Fruit fly (Drosophila melanogaster): ENCODE results near the gene btn.

Gene btn

dm6 chr3R:22596450-22596849, 10.0 kb upstream of the btn start (continued):
- TF ChIP-seq Jarid2 (GFP tag; optimal IDR thresholded peaks at IDR 0.05) (peak; percentile 18), her (GFP tag; optimal IDR thresholded peaks at IDR 0.05) (peak; percentile 29), jumu (GFP tag; optimal IDR thresholded peaks at IDR 0.05) (no peak), zfh1 (GFP tag; IDR thresholded peaks at IDR 0.05) (peak; percentile 52; the same call in 1 of the 3 replicates), mam (GFP tag; optimal IDR thresholded peaks at IDR 0.05) (no peak), pfk (GFP tag; optimal IDR thresholded peaks at IDR 0.05) (peak; percentile 18), grn (GFP tag; optimal IDR thresholded peaks at IDR 0.05) (peak; percentile 38), CG12391 (tag; optimal IDR thresholded peaks at IDR 0.05) (peak; percentile 11), scrt (GFP tag; optimal IDR thresholded peaks at IDR 0.05) (peak; percentile 12), ken (GFP tag; IDR thresholded peaks at IDR 0.05) (no peak), tap (tag; optimal IDR thresholded peaks at IDR 0.05) (peak; percentile 36), CHES-1-like (GFP tag; optimal IDR thresholded peaks at IDR 0.05) (peak; percentile 48), CG3995 (GFP tag; optimal IDR thresholded peaks at IDR 0.05) (no peak), ro (GFP tag; IDR thresholded peaks at IDR 0.05) (no peak), Hmr (GFP tag; optimal IDR thresholded peaks at IDR 0.05) (peak; percentile 74), CG7839 (tag; optimal IDR thresholded peaks at IDR 0.05) (no peak), CG31224 (GFP tag; IDR thresholded peaks at IDR 0.05) (no peak), Xbp1 (GFP tag; optimal IDR thresholded peaks at IDR 0.05) (no peak), CG30020 (tag; optimal IDR thresholded peaks at IDR 0.05) (no peak), org-1 (GFP tag; optimal IDR thresholded peaks at IDR 0.05) (peak; percentile 40), z (GFP tag; IDR thresholded peaks at IDR 0.05) (0 out of 3 replicates have a peak, but pooled peaks have one; percentile 35), CG7372 (GFP tag; IDR thresholded peaks at IDR 0.05) (no peak), CG11696 (GFP tag; IDR thresholded peaks at IDR 0.05) (no peak; the same call in 1 of the 2 replicates), ssp (GFP tag; IDR thresholded peaks at IDR 0.05) (no peak), bcd (GFP tag; optimal IDR thresholded peaks at IDR 0.05) (peak; percentile 29), kay (GFP tag; optimal IDR thresholded peaks at IDR 0.05) (no peak), CG15073 (GFP tag; optimal IDR thresholded peaks at IDR 0.05) (no peak), Lhr (GFP tag; optimal IDR thresholded peaks at IDR 0.05) (no peak), CG18599 (GFP tag; optimal IDR thresholded peaks at IDR 0.05) (peak; percentile 55), CG17359 (tag; optimal IDR thresholded peaks at IDR 0.05) (peak; percentile 59), Opbp (GFP tag; IDR thresholded peaks at IDR 0.05; ENCODE audit: partially characterized antibody) (no peak)

- TF ChIP-seq CG10543 (GFP tag; optimal IDR thresholded peaks at IDR 0.05): peak; percentile 17
- peak; percentile 88 for TF ChIP-seq sug (tag; optimal IDR thresholded peaks at IDR 0.05)
- peak; percentile 39; the same call in 1 of the 2 replicates for TF ChIP-seq Rfx (GFP tag; IDR thresholded peaks at IDR 0.05)
- no peak for TF ChIP-seq CG7556 (GFP tag; optimal IDR thresholded peaks at IDR 0.05)
- peak; percentile 13 for TF ChIP-seq cwo (GFP tag; optimal IDR thresholded peaks at IDR 0.05)
- peak; percentile 38 for TF ChIP-seq CG15514 (GFP tag; optimal IDR thresholded peaks at IDR 0.05)
- TF ChIP-seq croc (GFP tag; conservative IDR thresholded peaks at IDR 0.05): no peak
- TF ChIP-seq chinmo (GFP tag; IDR thresholded peaks at IDR 0.05; ENCODE audit: partially characterized antibody): 0 out of 4 replicates have a peak, but pooled peaks have one; percentile 13
- TF ChIP-seq CG2199 (GFP tag; IDR thresholded peaks at IDR 0.05): 0 out of 3 replicates have a peak, but pooled peaks have one; percentile 15
- TF ChIP-seq Fer2 (tag; optimal IDR thresholded peaks at IDR 0.05): no peak
- peak; percentile 45 for TF ChIP-seq CG12769 (tag; optimal IDR thresholded peaks at IDR 0.05)
- TF ChIP-seq CG16813 (GFP tag; IDR thresholded peaks at IDR 0.05; ENCODE audit: partially characterized antibody): no peak
- peak; percentile 68 for TF ChIP-seq lab (GFP tag; optimal IDR thresholded peaks at IDR 0.05)
- TF ChIP-seq sd (tag; optimal IDR thresholded peaks at IDR 0.05): peak; percentile 86
- TF ChIP-seq mirr (GFP tag; optimal IDR thresholded peaks at IDR 0.05): peak; percentile 62
- TF ChIP-seq CG2678 (tag; optimal IDR thresholded peaks at IDR 0.05): peak; percentile 10
- TF ChIP-seq gro (GFP tag; optimal IDR thresholded peaks at IDR 0.05): peak; percentile 85
- peak in 1 of 2 experiments; percentile 9 for TF ChIP-seq Eip74EF (GFP tag; optimal IDR thresholded peaks at IDR 0.05)
- peak; percentile 26 for TF ChIP-seq Vsx1 (GFP tag; optimal IDR thresholded peaks at IDR 0.05)
These were observed 9.0 kb upstream of the btn start for dm6 chr3R:22595293-22595868.

All from whole organism, embryonic.